Worm (Caenorhabditis elegans) whole organism, L3 larva: Measurements from ENCODE around the gene lgc-56.

Experiments
- R02D3.7 ChIP-seq: fragments of 150-350 bp; optimal IDR thresholded peaks from 2 replicates; lab custom pipeline; 2014; ENCODE audit warnings: missing biosample characterization, missing genetic modification characterization
- ceh-28 ChIP-seq: fragments of 150-350 bp; optimal IDR thresholded peaks from 2 replicates; lab custom pipeline; 2014; ENCODE audit warnings: missing biosample characterization, missing genetic modification reagents, missing genetic modification characterization
- egl-27 ChIP-seq: sonication (generic microtip); optimal IDR thresholded peaks from 4 replicates; lab custom pipeline; 2017; ENCODE audit warnings: missing biosample characterization, missing genetic modification reagents, missing genetic modification characterization
- lin-39 ChIP-seq: fragments of 150-350 bp; optimal IDR thresholded peaks from 2 replicates; lab custom pipeline; 2018; ENCODE audit warnings: missing biosample characterization, missing genetic modification reagents, missing genetic modification characterization
- lsy-12 ChIP-seq: sonication (generic microtip); optimal IDR thresholded peaks from 2 replicates; lab custom pipeline; 2016; ENCODE audit warnings: mild to moderate bottlenecking, missing genetic modification characterization, missing compliant biosample characterization
- mdl-1 ChIP-seq: fragments of 150-350 bp; optimal IDR thresholded peaks from 2 replicates; lab custom pipeline; 2014; ENCODE audit warnings: missing biosample characterization, missing genetic modification characterization
- nhr-12 ChIP-seq: fragments of 150-350 bp; optimal IDR thresholded peaks from 2 replicates; lab custom pipeline; 2014; ENCODE audit warnings: missing biosample characterization, missing genetic modification characterization
- pha-4 ChIP-seq: fragments of 150-350 bp; optimal IDR thresholded peaks from 2 replicates; lab custom pipeline; 2014; ENCODE audit warnings: missing biosample characterization, missing genetic modification reagents, missing genetic modification characterization
- pqm-1 ChIP-seq: fragments of 150-350 bp; optimal IDR thresholded peaks from 2 replicates; lab custom pipeline; 2017; ENCODE audit warnings: missing biosample characterization, missing genetic modification characterization, inconsistent platforms
- skn-1 ChIP-seq: fragments of 150-350 bp; optimal IDR thresholded peaks from 2 replicates; lab custom pipeline; 2014; ENCODE audit warnings: missing biosample characterization, missing genetic modification characterization
- unc-62 ChIP-seq: fragments of 150-350 bp; sonication (generic microtip); optimal IDR thresholded peaks from 4 replicates; lab custom pipeline; 2014; ENCODE audit warnings: missing biosample characterization, missing genetic modification reagents, missing genetic modification characterization

ce11 chrII:5154540-5154939, 24.4 kb downstream of the lgc-56 start, which contains the start of gene srb-12:
- TF ChIP-seq R02D3.7 (tag; lab: Kevin White, UChicago) (no peak), pqm-1 (tag; lab: Kevin White, UChicago) (no peak), egl-27 (no peak), skn-1 (tag; lab: Kevin White, UChicago) (no peak), ceh-28 (tag; lab: Kevin White, UChicago) (no peak), lin-39 (tag; lab: Kevin White, UChicago) (no peak), pha-4 (tag; lab: Kevin White, UChicago) (no peak), mdl-1 (tag; lab: Kevin White, UChicago) (no peak), unc-62 (GFP tag; lab: Kevin White, UChicago) (no peak), nhr-12 (no peak), lsy-12 (tag; lab: Kevin White, UChicago) (no peak)
